Worm (Caenorhabditis elegans) whole organism, mixed stage, embryonic: ENCODE results near the gene Y62E10A.13.
A peak's percentile ranks its signal among the peaks of the same experiment; 100 is the strongest.

ENCODE experiments used
- M03D4.4 ChIP-seq: sonication (generic microtip); optimal IDR thresholded peaks from 2 replicates; lab custom pipeline; 2017; ENCODE audit warnings: mild to moderate bottlenecking, missing genetic modification characterization, missing compliant biosample characterization
- bed-3 ChIP-seq: fragments of 200-800 bp; sonication (Bioruptor generic); optimal IDR thresholded peaks from 3 replicates; lab custom pipeline; 2018; ENCODE audit warnings: mild to moderate bottlenecking, missing genetic modification characterization, moderate library complexity, missing compliant biosample characterization
- blmp-1 ChIP-seq: fragments of 150-350 bp; optimal IDR thresholded peaks from 2 replicates; lab custom pipeline; 2014; ENCODE audit warnings: missing biosample characterization, missing genetic modification characterization
- ceh-39 ChIP-seq: fragments of 150-350 bp; optimal IDR thresholded peaks from 2 replicates; lab custom pipeline; 2014; ENCODE audit warnings: missing biosample characterization, missing genetic modification characterization
- ceh-43 ChIP-seq: fragments of 200-800 bp; sonication (Bioruptor generic); optimal IDR thresholded peaks from 2 replicates; lab custom pipeline; 2018; ENCODE audit warnings: mild to moderate bottlenecking, missing genetic modification characterization, moderate library complexity, missing compliant biosample characterization
- ceh-83 ChIP-seq: fragments of 200-800 bp; sonication (Bioruptor generic); optimal IDR thresholded peaks from 2 replicates; lab custom pipeline; 2018; ENCODE audit warnings: mild to moderate bottlenecking, missing genetic modification characterization, missing compliant biosample characterization
- ces-1 ChIP-seq: fragments of 150-350 bp; optimal IDR thresholded peaks from 2 replicates; lab custom pipeline; 2014; ENCODE audit warnings: missing biosample characterization, missing genetic modification reagents, missing genetic modification characterization
- cnd-1 ChIP-seq: fragments of 200-800 bp; sonication (Bioruptor generic); optimal IDR thresholded peaks from 2 replicates; lab custom pipeline; 2018; ENCODE audit warnings: mild to moderate bottlenecking, missing genetic modification characterization, missing compliant biosample characterization
- drap-1 ChIP-seq: fragments of 200-800 bp; sonication (Bioruptor generic); optimal IDR thresholded peaks from 3 replicates; lab custom pipeline; 2018; ENCODE audit warnings: mild to moderate bottlenecking, missing genetic modification characterization, missing compliant biosample characterization
- elt-1 ChIP-seq: sonication (generic microtip); optimal IDR thresholded peaks from 2 replicates; lab custom pipeline; 2017; ENCODE audit warnings: missing genetic modification characterization, mild to moderate bottlenecking, missing compliant biosample characterization, antibody characterized with exemption, moderate library complexity, borderline replicate concordance; ENCODE audit not compliant: insufficient read depth
- elt-3 ChIP-seq: fragments of 150-350 bp; optimal IDR thresholded peaks from 2 replicates; lab custom pipeline; 2014; ENCODE audit warnings: missing biosample characterization, missing genetic modification characterization
- flh-1 ChIP-seq: fragments of 200-800 bp; sonication (Bioruptor generic); optimal IDR thresholded peaks from 2 replicates; lab custom pipeline; 2018; ENCODE audit warnings: mild to moderate bottlenecking, missing genetic modification characterization, moderate library complexity, missing compliant biosample characterization
- ham-2 ChIP-seq: fragments of 200-800 bp; sonication (Bioruptor generic); optimal IDR thresholded peaks from 2 replicates; lab custom pipeline; 2018; ENCODE audit warnings: mild to moderate bottlenecking, missing genetic modification characterization, missing compliant biosample characterization
- hlh-1 ChIP-seq: fragments of 150-350 bp; optimal IDR thresholded peaks from 2 replicates; lab custom pipeline; 2014; ENCODE audit warnings: missing biosample characterization, missing genetic modification reagents, missing genetic modification characterization
- lin-13 ChIP-seq: fragments of 150-350 bp; optimal IDR thresholded peaks from 2 replicates; lab custom pipeline; 2014; ENCODE audit warnings: missing biosample characterization, missing genetic modification characterization
- lin-32 ChIP-seq: fragments of 200-800 bp; sonication (Bioruptor generic); optimal IDR thresholded peaks from 2 replicates; lab custom pipeline; 2018; ENCODE audit warnings: mild to moderate bottlenecking, missing genetic modification characterization, missing compliant biosample characterization
- lsy-2 ChIP-seq: fragments of 150-350 bp; optimal IDR thresholded peaks from 2 replicates; lab custom pipeline; 2014; ENCODE audit warnings: missing biosample characterization, missing genetic modification characterization
- mab-5 ChIP-seq: fragments of 150-350 bp; optimal IDR thresholded peaks from 2 replicates; lab custom pipeline; 2014; ENCODE audit warnings: missing biosample characterization, missing genetic modification characterization
- mls-2 ChIP-seq: sonication (generic microtip); optimal IDR thresholded peaks from 2 replicates; lab custom pipeline; 2016; ENCODE audit warnings: mild to moderate bottlenecking, missing genetic modification characterization, moderate library complexity, missing compliant biosample characterization
- nhr-237 ChIP-seq: fragments of 150-350 bp; optimal IDR thresholded peaks from 2 replicates; lab custom pipeline; 2014; ENCODE audit warnings: missing biosample characterization, missing genetic modification characterization
- nhr-76 ChIP-seq: sonication (generic microtip); optimal IDR thresholded peaks from 2 replicates; lab custom pipeline; 2017; ENCODE audit warnings: missing biosample characterization, missing genetic modification characterization
- pha-4 ChIP-seq: fragments of 150-350 bp; optimal IDR thresholded peaks from 2 replicates; lab custom pipeline; 2018; ENCODE audit warnings: missing biosample characterization, missing genetic modification reagents, missing genetic modification characterization
- sem-2 ChIP-seq: fragments of 200-800 bp; sonication (Bioruptor generic); optimal IDR thresholded peaks from 2 replicates; lab custom pipeline; 2018; ENCODE audit warnings: mild to moderate bottlenecking, missing genetic modification characterization, missing compliant biosample characterization
- unc-120 ChIP-seq: sonication (generic microtip); optimal IDR thresholded peaks from 2 replicates; lab custom pipeline; 2017; ENCODE audit warnings: missing genetic modification characterization, missing compliant biosample characterization; ENCODE audit not compliant: poor library complexity, severe bottlenecking
- unc-39 ChIP-seq: fragments of 150-350 bp; optimal IDR thresholded peaks from 2 replicates; lab custom pipeline; 2014; ENCODE audit warnings: missing biosample characterization, missing genetic modification characterization
- unc-62 ChIP-seq: fragments of 150-350 bp; optimal IDR thresholded peaks from 2 replicates; lab custom pipeline; 2014; ENCODE audit warnings: missing biosample characterization, missing genetic modification reagents, missing genetic modification characterization
- zip-8 ChIP-seq: fragments of 150-350 bp; optimal IDR thresholded peaks from 2 replicates; lab custom pipeline; 2014; ENCODE audit warnings: missing biosample characterization, missing genetic modification characterization

Gene Y62E10A.13

DNA sequence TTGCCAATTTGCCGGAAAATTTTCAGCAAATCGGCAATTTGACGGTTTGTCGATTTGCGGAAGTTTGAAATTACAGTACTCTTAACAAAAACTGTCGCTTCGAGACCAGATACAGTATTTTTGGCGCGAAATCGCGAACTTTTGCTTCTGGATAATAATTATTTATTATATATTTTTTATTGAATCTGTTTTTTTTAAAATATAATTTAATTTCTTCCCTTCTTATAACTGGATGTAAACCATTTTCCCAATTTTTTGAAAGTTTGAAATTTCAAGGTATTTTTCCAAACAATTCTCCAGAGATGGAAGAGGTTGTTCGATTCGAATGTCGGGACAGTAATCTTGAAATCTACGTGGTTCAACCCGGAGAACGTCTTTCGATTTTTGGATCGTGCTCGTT lies 23.3 kb upstream of the Y62E10A.13 start, which contains the start of gene nol-9:
TSS of gene nol-9 (plus strand) at position 301 of the 400 bp plus-strand sequence.
- no peak for TF ChIP-seq nhr-237
- TF ChIP-seq mab-5 (tag; lab: Kevin White, UChicago): no peak

DNA sequence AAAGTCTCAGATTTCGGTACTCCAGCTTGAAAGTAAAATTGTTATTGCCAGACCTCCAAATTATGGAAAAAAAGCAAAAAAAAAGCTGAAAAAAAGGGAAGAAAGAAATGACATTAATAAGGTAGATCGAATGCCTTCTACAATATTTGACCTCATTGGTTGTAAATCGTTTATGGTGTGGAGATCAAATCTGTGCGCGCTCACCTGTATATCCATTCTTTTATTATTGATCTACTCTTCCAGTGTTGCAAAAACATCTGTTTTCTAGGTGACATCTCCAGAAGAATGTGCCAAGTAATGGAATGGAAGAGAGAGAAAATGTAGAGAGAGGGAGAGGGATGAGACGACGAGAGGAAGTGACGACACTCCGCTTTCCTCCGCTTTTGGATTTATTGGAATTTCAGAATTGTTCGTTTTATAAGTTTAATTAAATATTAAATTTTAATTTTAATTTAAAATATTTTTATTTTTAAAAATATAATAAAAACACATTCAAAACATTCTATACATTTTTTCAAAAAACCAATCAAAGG lies 17.0 kb upstream of the Y62E10A.13 start, which contains the start of the genes pik-1 and aptf-2:
TSS of gene pik-1 (plus strand) at position 303 of the 533 bp plus-strand sequence.
TSS of gene aptf-2 (minus strand) at position 313 of the 533 bp plus-strand sequence.
- peak; percentile 8 for TF ChIP-seq ces-1 (GFP tag; lab: Kevin White, UChicago)
- TF ChIP-seq unc-120 (tag; lab: Kevin White, UChicago): peak; percentile 33
- no peak for TF ChIP-seq elt-3

DNA sequence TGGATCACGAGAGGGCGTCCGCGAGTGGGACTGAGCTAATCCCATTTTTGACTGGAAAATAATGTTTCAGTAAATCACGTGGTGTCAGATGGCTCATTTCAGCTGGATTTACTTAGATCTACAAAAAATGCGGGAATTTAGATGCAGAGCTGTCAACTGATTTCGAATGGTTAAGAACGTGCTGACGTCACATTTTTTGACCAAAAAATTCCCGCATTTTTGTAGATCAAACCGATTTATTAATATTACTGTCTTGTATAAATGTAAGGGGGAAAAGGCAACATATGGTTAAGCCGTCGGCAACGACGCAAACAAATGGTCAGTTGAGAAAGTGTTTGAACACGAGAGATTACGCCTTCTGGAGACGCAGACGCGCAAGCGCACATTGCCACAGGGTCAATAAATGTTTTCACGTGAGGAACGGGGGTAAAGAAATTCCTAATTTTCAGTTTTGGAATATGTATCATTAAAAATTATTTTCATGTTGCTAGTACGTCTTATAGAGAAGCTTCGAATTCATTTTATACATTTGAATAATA lies 14.1 kb upstream of the Y62E10A.13 start, which contains the start of gene gcl-1:
TSS of gene gcl-1 (minus strand) at position 51 of the 539 bp plus-strand sequence.
- no peak for TF ChIP-seq M03D4.4
- no peak for TF ChIP-seq drap-1 (GFP tag; lab: Kevin White, UChicago)
- no peak for TF ChIP-seq lin-32
- peak; percentile 17 for TF ChIP-seq ces-1 (GFP tag; lab: Kevin White, UChicago)
- TF ChIP-seq hlh-1 (tag; lab: Kevin White, UChicago): peak; percentile 7
- TF ChIP-seq sem-2: no peak
- TF ChIP-seq ceh-39: no peak
- TF ChIP-seq cnd-1 (tag; lab: Kevin White, UChicago): peak; percentile 3
- no peak for TF ChIP-seq lin-13
- peak; percentile 31 for TF ChIP-seq pha-4 (tag; lab: Kevin White, UChicago)
- TF ChIP-seq unc-39 (tag; lab: Kevin White, UChicago): no peak
- no peak for TF ChIP-seq lsy-2 (tag; lab: Kevin White, UChicago)
- no peak for TF ChIP-seq nhr-76 (tag; lab: Kevin White, UChicago)

DNA sequence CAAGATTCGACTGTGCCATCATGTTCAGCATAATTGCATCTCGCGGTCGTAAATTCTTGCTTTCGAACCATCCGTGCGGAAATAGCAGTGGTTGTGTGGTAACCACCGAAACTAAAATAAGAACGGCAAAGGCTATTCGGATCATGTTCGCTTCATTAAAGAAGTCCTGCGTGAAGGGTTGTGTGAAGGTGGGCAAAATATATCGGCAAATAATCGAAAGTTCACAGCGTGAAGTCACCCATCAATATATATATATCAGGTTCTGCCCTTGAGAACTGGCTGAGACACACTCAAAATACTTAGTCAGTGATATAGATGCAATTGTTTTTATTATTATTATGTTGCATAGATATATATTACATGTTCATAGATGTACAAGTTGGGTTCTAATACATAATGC lies 9.2 kb upstream of the Y62E10A.13 start, which contains the start of gene Y62E10A.19:
TSS of gene Y62E10A.19 (minus strand) at position 289 of the 400 bp plus-strand sequence.
- TF ChIP-seq mls-2 (no peak), blmp-1 (tag; lab: Kevin White, UChicago) (peak; percentile 7), ceh-43 (no peak), M03D4.4 (no peak)
- TF ChIP-seq, all 35 proteins: peak for 1

DNA sequence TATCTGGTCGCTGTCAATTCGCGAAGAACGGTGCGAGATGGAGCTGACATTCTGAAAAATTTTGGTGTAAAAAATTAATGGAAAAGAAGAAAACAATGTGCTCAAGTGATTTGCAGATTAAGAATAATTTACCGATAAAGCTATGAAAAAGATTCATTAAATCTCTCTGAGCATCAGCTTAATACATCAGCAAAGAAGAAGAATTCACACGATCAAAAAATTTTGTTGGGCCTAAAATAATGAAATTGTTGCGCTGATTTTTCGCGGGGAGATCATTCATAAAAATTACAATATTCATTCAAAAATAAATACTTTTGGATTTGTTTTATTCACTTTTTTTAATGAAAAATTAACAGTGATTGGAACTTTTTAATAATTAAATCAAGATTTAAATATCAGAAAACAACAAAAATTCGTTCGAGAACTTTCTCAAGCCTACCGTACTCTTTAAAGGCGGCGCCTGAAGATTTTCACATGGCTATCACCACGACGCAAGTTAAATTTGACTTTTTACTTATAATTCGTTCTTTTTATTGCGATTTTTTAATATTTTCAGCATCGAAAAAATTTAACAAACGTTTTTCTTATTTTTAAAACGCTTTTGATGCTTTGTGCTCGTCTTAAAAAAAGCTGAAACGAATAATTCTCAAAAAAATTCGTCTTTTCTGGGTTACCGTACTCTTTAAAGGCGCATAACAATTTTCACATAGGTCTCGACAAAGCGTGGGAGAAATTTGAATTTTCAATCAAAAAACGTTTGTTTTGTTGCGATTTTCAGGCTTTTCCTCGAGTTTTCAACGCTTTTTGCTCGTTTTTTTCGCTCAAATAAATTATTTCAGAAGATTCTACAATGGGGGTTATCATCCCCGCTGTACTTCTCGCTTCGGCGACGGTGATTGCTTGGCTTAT lies 1.9 kb upstream of the Y62E10A.13 start, which contains the start of the genes memi-2 and cyp-31A5:
TSS of gene memi-2 (minus strand) at position 51 of the 909 bp plus-strand sequence.
TSS of gene cyp-31A5 (plus strand) at position 834 of the 909 bp plus-strand sequence.
- TF ChIP-seq ham-2 (GFP tag; lab: Kevin White, UChicago) (no peak), unc-62 (GFP tag; lab: Kevin White, UChicago) (no peak), mls-2 (no peak)
- TF ChIP-seq, all 35 proteins: peak for 0

DNA sequence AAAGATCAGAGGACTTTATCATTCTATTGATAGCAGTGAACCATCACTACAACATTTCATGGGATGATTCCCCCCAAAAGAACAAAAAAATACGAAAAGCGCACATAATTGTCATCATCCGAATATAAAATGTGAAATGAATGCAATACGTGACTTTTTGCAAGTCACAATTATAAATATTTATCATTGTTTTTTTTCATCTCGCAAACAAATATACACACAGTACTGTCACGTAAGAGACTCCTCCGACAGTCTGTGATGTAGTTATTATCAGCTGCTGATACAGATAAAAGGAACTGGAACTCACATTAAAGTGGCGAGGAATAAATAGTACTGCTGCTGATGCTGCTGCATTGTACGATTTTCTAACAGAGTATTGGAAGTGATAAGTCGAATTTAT lies 2.5 kb downstream of the Y62E10A.13 start:
- no peak for TF ChIP-seq unc-120 (tag; lab: Kevin White, UChicago)
- no peak for TF ChIP-seq ham-2 (GFP tag; lab: Kevin White, UChicago)
- no peak for TF ChIP-seq bed-3 (GFP tag; lab: Kevin White, UChicago)
- no peak for TF ChIP-seq drap-1 (GFP tag; lab: Kevin White, UChicago)
- TF ChIP-seq zip-8 (tag; lab: Kevin White, UChicago): no peak
- TF ChIP-seq ceh-83 (GFP tag; lab: Kevin White, UChicago): no peak

DNA sequence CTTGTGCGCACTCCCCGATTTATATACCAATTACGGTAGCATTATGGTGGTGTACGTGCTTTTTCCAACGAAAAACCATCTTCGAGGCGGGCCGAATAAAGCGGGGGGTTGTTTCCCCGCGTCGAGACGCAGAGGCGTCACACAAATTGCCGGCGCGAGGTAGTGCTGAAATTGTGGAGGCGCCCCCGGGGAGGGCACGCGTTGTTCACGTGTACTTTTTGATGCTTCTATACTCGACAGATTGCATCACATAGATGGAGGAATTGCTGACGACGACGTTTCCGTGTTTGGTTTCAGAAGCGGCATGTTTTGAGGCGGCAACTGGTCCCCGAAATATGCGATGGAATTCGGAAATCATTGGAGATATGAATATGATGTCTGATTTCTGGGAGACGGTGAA lies 3.6 kb downstream of the Y62E10A.13 start:
- TF ChIP-seq unc-120 (tag; lab: Kevin White, UChicago) (peak; percentile 62), ceh-83 (GFP tag; lab: Kevin White, UChicago) (no peak), cnd-1 (tag; lab: Kevin White, UChicago) (no peak), flh-1 (GFP tag; lab: Kevin White, UChicago) (no peak), unc-62 (GFP tag; lab: Kevin White, UChicago) (peak; percentile 37), ces-1 (GFP tag; lab: Kevin White, UChicago) (peak; percentile 57), elt-1 (peak; percentile 60), nhr-237 (peak; percentile 27), ham-2 (GFP tag; lab: Kevin White, UChicago) (peak; percentile 30), elt-3 (peak; percentile 35), lin-32 (no peak)
